Worm (Caenorhabditis elegans): ENCODE data around the gene oxy-4.

DNA sequence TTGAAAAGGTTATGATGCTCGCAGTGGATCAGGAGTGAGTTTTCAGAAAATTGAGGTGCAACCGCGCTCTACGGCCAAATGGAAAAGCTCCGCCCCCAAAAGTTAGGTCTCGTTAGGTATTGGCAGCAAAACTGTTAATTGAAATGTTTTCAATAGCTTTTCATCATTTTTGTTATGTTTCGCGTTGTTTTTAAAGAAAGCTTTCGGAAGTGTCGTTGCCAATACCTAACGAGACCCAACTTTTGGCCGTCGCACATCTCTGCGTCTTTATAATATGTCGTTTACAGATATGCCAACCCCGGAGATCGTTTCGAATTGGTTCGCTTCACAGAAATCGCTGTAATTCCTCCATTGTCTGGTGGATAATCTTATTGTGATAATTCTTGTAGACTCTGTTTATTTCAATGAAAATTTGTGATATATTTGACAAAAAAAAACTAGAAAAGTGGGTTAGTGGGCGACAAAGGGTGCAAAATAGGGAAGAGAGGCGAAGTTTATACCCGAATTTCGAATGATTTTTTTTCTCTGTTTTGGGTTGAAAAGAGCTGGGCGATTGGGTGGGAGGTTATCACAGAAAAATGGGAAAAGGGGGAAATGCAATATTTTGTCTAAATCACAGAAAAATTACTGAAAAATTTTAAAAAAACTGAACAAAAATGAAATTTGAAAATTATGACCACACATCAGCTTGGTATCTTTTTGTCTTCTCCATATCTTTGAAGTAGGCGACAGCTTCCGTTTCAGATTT, 37.9 kb upstream of the oxy-4 start:
- no peak for TF ChIP-seq fos-1 (tag; optimal IDR thresholded peaks at IDR 0.05)
- no peak for TF ChIP-seq ztf-11 (tag; optimal IDR thresholded peaks at IDR 0.05)
- TF ChIP-seq vab-15 (tag; optimal IDR thresholded peaks at IDR 0.05), result no peak
- no peak for TF ChIP-seq sup-37 (GFP tag; optimal IDR thresholded peaks at IDR 0.05)
- TF ChIP-seq unc-130 (tag; optimal IDR thresholded peaks at IDR 0.05), result no peak
- TF ChIP-seq unc-98 (GFP tag; IDR thresholded peaks at IDR 0.05), result no peak
- TF ChIP-seq sox-4 (tag; optimal IDR thresholded peaks at IDR 0.05), result no peak
